Worm (Caenorhabditis elegans) whole organism, L4/young adult: ENCODE data around the gene C28D4.7.

Experiments
- dao-5 ChIP-seq: sonication (generic microtip); optimal IDR thresholded peaks from 2 replicates; lab custom pipeline; 2016; ENCODE audit warnings: missing genotype, missing genetic modification characterization, moderate library complexity, missing compliant biosample characterization
- him-1 ChIP-seq: sonication (generic microtip); optimal IDR thresholded peaks from 2 replicates; lab custom pipeline; 2016; ENCODE audit warnings: missing genotype, missing genetic modification reagents, missing genetic modification characterization, missing compliant biosample characterization

DNA sequence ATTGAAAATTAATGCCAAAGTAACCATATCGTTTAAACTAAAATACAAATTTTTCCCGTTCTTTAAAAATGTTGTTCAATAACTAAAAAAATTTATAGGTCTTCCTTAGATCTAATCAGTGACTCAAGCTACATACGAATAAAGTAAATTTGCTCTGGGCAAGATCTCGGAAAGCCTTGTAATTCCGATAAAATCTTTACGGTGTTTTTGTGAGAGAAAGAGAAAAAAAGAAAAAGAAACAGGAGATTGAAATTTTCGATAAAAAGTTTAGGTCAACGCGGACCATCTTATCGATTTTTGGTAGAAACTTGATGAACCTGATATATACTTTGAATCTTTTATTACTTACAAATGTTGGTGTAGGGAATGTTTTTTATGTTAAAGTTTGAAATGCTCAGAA lies 19.8 kb downstream of the C28D4.7 start:
- no peak for TF ChIP-seq him-1 (tag; lab: Kevin White, UChicago)
- TF ChIP-seq dao-5, result no peak
